Worm (Caenorhabditis elegans): Measurements from ENCODE around the gene mai-1.

Gene mai-1

DNA sequence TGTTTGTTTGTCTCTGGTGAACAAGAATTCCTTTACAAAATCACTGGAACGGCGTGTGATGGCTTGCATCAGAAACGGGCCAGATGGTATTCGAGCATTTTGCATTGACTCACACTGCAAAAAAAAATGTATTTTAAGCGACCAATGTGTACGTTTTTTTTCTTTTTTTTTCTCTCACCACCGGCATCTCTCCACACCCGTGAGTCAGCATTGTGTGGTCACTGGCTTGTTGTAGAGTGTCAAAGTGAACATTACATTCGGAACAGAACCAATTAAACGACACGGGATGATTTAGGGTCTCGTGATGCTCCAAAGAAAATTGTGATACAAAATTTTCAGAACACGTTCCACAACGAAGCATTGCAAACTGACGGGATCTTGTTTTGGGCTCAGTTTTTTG, 14.8 kb downstream of the mai-1 start:
- no peak for TF ChIP-seq unc-62 (GFP tag; optimal IDR thresholded peaks at IDR 0.05)

DNA sequence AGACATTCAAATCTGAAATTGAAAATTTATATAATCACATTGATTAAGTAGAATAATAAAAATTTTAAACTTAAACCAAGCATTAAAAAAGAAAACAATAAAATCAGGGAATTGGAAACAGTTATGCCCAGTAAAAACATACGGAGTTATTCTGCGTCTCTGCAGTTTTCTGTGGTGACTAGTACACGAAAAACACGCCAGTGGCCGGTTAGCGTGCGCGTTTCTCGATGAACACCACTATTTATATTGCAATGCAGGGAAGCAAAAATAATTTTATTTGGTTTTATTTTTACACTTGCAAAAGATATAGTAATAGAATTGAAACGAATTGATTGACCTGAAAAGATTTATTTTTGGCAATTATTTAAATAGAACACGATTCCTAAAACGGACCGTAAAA, 16.6 kb downstream of the mai-1 start, which contains the start of gene sec-3:
Gene sec-3, minus strand, starts transcription at position 21 of the 400 bp plus-strand sequence.
- TF ChIP-seq unc-62 (GFP tag; optimal IDR thresholded peaks at IDR 0.05), result no peak

DNA sequence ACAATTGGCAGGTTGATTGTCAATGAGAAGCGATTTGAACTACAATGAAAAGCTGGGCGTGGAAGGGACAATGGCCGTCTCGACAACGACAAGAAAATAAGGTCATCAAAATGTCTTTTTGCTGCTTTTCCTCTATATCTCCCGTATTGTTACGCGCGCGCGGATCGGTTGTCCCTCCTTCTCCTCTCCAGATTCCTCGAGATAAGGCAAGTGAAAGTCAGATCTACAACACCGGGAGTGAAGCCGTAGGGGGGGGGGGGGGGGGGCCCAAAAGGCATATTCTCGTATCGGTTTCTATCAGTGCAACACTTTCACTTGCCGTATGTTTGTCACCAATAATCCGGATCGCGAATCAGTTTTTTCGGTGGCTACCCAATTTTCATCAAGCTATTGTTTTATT, 22.1 kb downstream of the mai-1 start, which contains the start of gene wrt-2:
Gene wrt-2, minus strand, starts transcription at position 46 of the 400 bp plus-strand sequence.
- no peak for TF ChIP-seq unc-62 (GFP tag; optimal IDR thresholded peaks at IDR 0.05)

DNA sequence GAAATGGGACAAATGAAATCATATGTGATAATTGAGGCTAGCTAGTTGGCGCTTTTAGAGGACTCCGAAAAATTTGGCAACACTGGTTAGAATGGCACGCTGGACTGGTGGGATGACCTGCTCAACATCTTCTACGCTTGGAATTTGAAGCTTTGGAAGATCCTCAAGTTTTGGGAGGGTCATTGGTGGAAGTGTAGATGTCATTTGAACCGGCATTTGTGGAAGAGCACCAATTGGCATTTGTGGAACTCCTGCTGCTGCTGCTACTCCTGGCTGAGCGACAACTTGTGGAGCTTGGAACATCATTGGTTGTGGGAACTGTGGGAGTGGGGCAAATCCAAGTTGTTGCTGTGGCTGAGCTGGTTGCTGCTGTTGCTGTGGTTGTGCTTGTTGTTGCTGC, 23.9 kb downstream of the mai-1 start:
- TF ChIP-seq unc-62 (GFP tag; optimal IDR thresholded peaks at IDR 0.05), result no peak

DNA sequence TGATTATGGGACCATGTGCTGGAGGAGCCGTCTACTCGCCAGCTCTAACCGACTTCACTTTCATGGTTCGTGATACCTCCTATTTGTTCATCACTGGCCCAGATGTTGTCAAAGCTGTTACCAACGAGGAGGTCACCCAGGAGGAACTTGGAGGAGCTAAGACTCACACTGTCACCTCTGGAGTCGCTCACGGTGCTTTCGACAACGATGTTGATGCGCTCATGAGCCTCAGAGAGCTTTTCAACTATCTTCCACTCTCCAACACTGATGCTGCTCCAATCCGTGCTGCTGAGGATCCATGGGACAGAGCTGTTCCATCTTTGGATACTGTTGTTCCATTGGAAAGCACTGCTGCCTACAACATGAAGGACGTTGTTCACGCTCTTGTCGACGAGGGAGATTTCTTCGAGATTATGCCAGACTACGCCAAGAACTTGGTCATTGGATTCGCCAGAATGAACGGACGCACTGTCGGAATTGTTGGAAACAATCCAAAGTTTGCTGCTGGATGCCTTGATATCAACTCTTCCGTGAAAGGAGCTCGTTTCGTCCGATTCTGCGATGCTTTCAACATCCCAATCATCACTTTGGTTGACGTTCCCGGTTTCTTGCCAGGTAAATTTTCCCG, 25.2 kb downstream of the mai-1 start:
- TF ChIP-seq unc-62 (GFP tag; optimal IDR thresholded peaks at IDR 0.05), result no peak

DNA sequence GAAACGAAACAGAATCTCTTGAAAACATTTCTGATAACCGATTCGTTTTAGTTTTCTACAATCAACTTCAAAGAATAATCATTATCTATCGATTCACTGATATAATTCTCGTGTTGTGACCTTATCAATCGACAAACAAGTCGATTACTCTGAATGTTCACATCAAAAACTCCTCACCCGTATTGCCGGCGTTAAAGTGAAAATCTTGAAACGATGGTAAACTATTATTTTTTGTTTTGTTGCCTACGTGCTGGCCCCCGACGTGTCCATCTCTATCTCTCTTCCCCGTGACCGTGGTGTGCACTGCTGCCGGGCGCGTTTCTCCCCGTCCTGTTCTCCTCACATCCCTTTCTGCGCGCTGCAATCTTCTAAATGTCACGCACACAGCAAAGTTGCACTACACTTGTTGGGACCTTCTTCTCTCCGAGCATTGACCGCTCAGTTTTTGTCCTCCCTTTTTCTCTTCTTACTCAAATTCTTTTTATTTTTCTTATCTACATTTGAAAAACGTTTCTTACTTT, 26.4 kb downstream of the mai-1 start:
- TF ChIP-seq unc-62 (GFP tag; optimal IDR thresholded peaks at IDR 0.05), result no peak

DNA sequence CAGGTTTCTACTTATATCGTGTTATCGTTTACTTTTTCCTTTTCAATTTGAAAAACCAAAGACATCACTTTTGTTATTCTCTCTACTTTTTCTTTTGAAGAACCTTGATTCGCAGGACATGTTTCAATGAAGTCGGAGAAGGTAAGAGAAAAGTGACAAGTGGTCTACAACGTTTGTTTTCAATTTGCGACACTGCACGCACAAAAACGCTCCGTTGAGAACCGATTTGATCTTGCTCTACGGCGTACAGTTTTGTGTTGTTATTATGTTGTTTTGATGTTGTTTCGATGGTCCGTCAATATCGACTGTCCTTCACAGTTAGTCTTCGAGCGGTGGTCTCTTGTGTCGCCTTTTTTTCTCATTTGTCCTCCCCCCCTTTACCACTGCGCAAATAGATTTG, 27.0 kb downstream of the mai-1 start, which contains the start of gene pccb-1:
Gene pccb-1, plus strand, starts transcription at position 127 of the 400 bp plus-strand sequence.
- TF ChIP-seq unc-62 (GFP tag; optimal IDR thresholded peaks at IDR 0.05), result no peak

DNA sequence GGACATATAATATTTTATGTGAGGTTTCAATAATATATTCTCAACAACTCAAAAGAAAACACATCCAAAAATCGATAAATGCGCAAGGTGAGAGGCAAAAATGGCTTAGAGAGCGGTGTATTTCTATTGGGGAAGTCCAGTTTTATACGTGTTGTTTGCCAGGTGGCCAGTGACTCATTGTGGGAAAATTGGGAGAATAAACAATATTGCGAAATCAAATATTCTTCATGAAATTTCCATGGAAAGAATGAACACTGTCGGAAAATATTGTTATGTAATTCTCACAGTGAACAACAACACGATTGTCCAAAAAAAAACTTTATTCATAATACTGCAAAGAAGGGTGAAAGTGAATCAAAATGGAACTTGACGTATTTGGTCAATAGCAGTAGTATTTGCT, 28.7 kb downstream of the mai-1 start:
- no peak for TF ChIP-seq unc-62 (GFP tag; optimal IDR thresholded peaks at IDR 0.05)

DNA sequence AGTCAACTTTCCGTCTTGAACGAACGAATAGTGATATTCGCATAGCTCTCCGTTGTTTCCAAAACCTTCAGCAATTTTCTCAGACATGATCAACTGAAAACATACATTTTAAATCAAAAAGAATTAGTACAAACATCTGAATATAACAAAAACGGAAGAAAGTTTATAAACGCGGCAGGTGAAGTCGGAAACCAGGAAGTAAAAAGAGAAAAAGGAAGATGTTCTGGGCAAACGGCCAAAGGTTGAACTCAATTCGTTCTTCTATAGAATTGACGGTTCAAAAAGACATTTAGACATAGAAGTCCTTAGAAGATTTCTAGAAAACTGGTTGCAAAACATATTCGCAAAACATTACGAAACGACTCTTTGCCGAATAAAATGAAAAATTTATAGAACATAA, 29.1 kb downstream of the mai-1 start, which contains the start of gene F52E4.5:
Gene F52E4.5, minus strand, starts transcription at position 101 of the 400 bp plus-strand sequence.
- TF ChIP-seq unc-62 (GFP tag; optimal IDR thresholded peaks at IDR 0.05), result no peak

DNA sequence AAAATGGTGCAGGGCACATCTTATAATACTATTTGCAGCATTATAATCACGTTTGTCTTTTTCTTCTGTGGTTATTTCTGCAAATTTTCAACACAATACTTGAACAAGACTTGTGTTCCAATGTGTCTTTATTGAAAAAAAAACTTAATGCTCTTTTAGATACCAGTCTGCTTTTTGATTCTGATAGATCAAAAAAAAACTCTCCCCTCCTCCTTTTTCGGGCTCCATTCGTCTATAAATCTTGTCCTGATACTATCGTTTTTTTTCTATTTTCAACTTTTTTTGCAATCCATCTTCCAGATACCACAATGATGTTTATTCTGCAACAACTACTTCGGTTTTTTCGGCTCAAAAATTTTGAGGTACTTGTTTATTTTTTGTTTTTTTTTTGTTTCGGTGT, 35.6 kb downstream of the mai-1 start, which contains the start of gene twk-16:
Gene twk-16, plus strand, starts transcription at position 301 of the 400 bp plus-strand sequence.
- TF ChIP-seq unc-62 (GFP tag; optimal IDR thresholded peaks at IDR 0.05), result no peak

DNA sequence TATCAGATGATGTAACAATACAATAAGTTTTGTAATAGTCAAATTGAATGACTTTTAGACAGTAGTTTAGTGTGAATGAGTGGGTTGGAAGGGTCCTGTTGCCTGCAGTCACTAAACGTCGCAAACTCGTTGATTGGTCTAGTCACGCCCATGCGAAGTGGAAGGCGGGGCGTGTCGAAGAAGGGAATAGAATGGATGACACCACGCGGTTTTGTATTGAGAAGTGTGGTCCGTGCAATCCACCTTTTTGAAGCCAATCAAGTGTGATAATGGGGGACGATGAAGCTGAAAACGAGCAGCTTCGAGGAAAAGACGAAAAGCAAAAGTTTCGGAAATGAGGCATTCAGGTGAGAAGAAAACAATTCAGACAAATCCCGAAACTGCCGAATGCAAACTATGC, 46.1 kb downstream of the mai-1 start, which contains the start of gene ceh-31:
Gene ceh-31, minus strand, starts transcription at position 101 of the 400 bp plus-strand sequence.
- no peak for TF ChIP-seq unc-62 (GFP tag; optimal IDR thresholded peaks at IDR 0.05)

DNA sequence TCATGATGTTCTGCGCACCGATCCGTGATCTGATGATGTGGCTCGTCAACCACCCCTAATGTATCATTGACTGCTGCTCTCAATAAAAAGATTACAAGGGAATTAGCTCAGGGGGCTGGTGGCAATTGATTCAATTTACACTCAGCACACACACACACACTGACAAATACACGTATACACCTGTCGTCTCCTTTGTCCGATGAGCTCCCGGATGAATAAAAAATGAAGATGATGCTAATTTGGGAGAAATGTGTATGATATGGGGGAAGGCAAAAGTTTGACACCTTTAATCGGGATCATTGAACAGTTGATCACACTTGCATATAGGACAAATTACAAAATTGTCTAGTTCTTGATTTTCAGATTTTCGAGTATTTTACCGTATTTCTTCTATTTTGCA, 49.3 kb downstream of the mai-1 start:
- no peak for TF ChIP-seq unc-62 (GFP tag; optimal IDR thresholded peaks at IDR 0.05)

Data from whole organism, dauer.